Worm (Caenorhabditis elegans) whole organism, early embryonic: ENCODE measurements around the gene fbxa-163.

Experiments used
- ama-1 ChIP-seq: fragments of 150-350 bp; optimal IDR thresholded peaks from 2 replicates; lab custom pipeline; 2014
- ceh-36 ChIP-seq: sonication (generic microtip); optimal IDR thresholded peaks from 2 replicates; lab custom pipeline; 2016; ENCODE audit warnings: missing genetic modification characterization, inconsistent platforms, missing compliant biosample characterization
- hmbx-1 ChIP-seq: sonication (generic microtip); optimal IDR thresholded peaks from 2 replicates; lab custom pipeline; 2016; ENCODE audit warnings: mild to moderate bottlenecking, missing genetic modification characterization, missing compliant biosample characterization
- hmg-4 ChIP-seq: fragments of 200-800 bp; sonication (Bioruptor generic); optimal IDR thresholded peaks from 2 replicates; lab custom pipeline; 2018; ENCODE audit warnings: mild to moderate bottlenecking, missing genetic modification characterization, missing compliant biosample characterization
- pes-1 ChIP-seq: fragments of 200-800 bp; sonication (Bioruptor generic); IDR thresholded peaks from 2 replicates; pipeline ENCODE4 v1.3.6; 2022; ENCODE audit warnings: missing genetic modification reagents, missing genetic modification characterization, missing compliant biosample characterization
- scrt-1 ChIP-seq: fragments of 200-800 bp; sonication (Bioruptor generic); IDR thresholded peaks from 2 replicates; pipeline ENCODE4 v1.3.6; 2022; ENCODE audit warnings: missing genetic modification characterization, missing compliant biosample characterization
- tbx-37 ChIP-seq: fragments of 200-800 bp; sonication (Bioruptor generic); conservative IDR thresholded peaks from 2 replicates; pipeline ENCODE4 v1.3.6; 2022; ENCODE audit warnings: missing genetic modification reagents, missing genetic modification characterization, missing compliant biosample characterization
- tra-4 ChIP-seq: sonication (generic microtip); optimal IDR thresholded peaks from 2 replicates; lab custom pipeline; 2017; ENCODE audit warnings: missing genetic modification characterization, missing compliant biosample characterization

DNA sequence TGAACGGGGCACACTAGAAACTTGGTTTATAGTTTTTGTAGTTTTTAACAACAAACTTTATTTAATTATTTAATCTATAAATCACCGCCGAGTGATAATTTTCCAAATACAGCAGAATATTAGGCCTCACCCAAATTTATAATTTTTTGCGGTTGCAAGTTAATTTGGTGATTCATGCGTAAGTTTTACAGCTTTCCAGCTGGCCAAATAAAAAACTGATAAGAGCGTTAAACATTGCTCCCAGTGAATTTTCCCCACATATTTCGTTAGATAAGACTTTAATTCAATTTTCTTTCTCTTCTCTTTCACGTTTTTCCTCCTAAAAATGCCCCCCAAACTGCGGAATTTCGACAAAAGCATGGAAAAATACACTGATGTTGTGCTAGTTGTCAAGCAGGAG, 9.0 kb downstream of the fbxa-163 start, which contains the start of gene bath-47:
- TF ChIP-seq hmbx-1 (tag; lab: Kevin White, UChicago) (no peak), ama-1 (lab: Kevin White, UChicago) (no peak), ceh-36 (tag; lab: Kevin White, UChicago) (no peak), scrt-1 (no peak), tbx-37 (GFP tag; lab: Robert Waterston, UW) (no peak), pes-1 (GFP tag; lab: Robert Waterston, UW) (no peak), hmg-4 (GFP tag; lab: Kevin White, UChicago) (no peak), tra-4 (tag; lab: Kevin White, UChicago) (no peak)
